Fruit fly (Drosophila melanogaster) whole organism, embryonic: ENCODE measurements around the gene SdhC.

Source experiments
- Atf-2 ChIP-seq: fragments of 200-800 bp; sonication (Bioruptor generic); optimal IDR thresholded peaks from 2 replicates; lab custom pipeline; 2016; ENCODE audit warnings: missing biosample characterization, missing genetic modification characterization
- Atf6 ChIP-seq: fragments of 200-800 bp; sonication (Bioruptor generic); IDR thresholded peaks from 2 replicates; pipeline ENCODE4 v1.3.6; 2022; ENCODE audit warnings: missing biosample characterization, missing genetic modification characterization
- BtbVII ChIP-seq: fragments of 200-800 bp; sonication (Bioruptor generic); optimal IDR thresholded peaks from 3 replicates; lab custom pipeline; 2017; ENCODE audit warnings: missing biosample characterization, mild to moderate bottlenecking, missing genetic modification characterization
- C15 ChIP-seq: fragments of 200-800 bp; sonication (Bioruptor generic); IDR thresholded peaks from 3 replicates; pipeline ENCODE4 v1.3.6; 2022; ENCODE audit warnings: missing biosample characterization, missing genetic modification characterization
- CG11695 ChIP-seq: fragments of 200-800 bp; sonication (Bioruptor generic); IDR thresholded peaks from 3 replicates; pipeline ENCODE4 v1.3.6; 2022; ENCODE audit warnings: missing biosample characterization, missing genetic modification characterization
- CG12071 ChIP-seq: fragments of 200-800 bp; sonication (Bioruptor generic); optimal IDR thresholded peaks from 3 replicates; lab custom pipeline; 2018; ENCODE audit warnings: missing biosample characterization, mild to moderate bottlenecking, missing genetic modification characterization
- CG13424 ChIP-seq: fragments of 200-800 bp; sonication (Bioruptor generic); optimal IDR thresholded peaks from 2 replicates; lab custom pipeline; 2019; ENCODE audit warnings: missing biosample characterization, mild to moderate bottlenecking, missing genetic modification characterization, moderate library complexity
- CG14014 ChIP-seq: fragments of 200-800 bp; sonication (Bioruptor generic); IDR thresholded peaks from 2 replicates; pipeline ENCODE4 v1.3.6; 2022; ENCODE audit warnings: missing biosample characterization, missing genetic modification characterization
- CG16813 ChIP-seq: fragments of 200-800 bp; sonication (Bioruptor generic); IDR thresholded peaks from 3 replicates; pipeline ENCODE4 v1.3.6; 2022; ENCODE audit warnings: missing biosample characterization, missing genetic modification characterization; ENCODE audit not compliant: partially characterized antibody
- CG18599 ChIP-seq: fragments of 200-800 bp; sonication (Bioruptor generic); optimal IDR thresholded peaks from 3 replicates; lab custom pipeline; 2017; ENCODE audit warnings: missing biosample characterization, missing genetic modification characterization, mild to moderate bottlenecking, moderate library complexity, missing genetic modification reagents
- CG3407 ChIP-seq: fragments of 200-800 bp; sonication (Bioruptor generic); optimal IDR thresholded peaks from 2 replicates; lab custom pipeline; 2018; ENCODE audit warnings: missing biosample characterization, mild to moderate bottlenecking, missing genetic modification characterization
- CG3726 ChIP-seq: fragments of 200-800 bp; sonication (Bioruptor generic); IDR thresholded peaks from 3 replicates; pipeline ENCODE4, ENCODE4 v1.3.6; 2022; ENCODE audit warnings: missing biosample characterization, missing genetic modification characterization
- CG3847 ChIP-seq: fragments of 200-800 bp; sonication (Bioruptor generic); IDR thresholded peaks from 2 replicates; pipeline ENCODE4 v1.3.6; 2022; ENCODE audit warnings: missing biosample characterization, missing genetic modification characterization
- CG8281 ChIP-seq: fragments of 200-800 bp; sonication (Bioruptor generic); optimal IDR thresholded peaks from 2 replicates; lab custom pipeline; 2018; ENCODE audit warnings: missing biosample characterization, mild to moderate bottlenecking, missing genetic modification characterization, moderate library complexity
- CG8388 ChIP-seq: fragments of 200-800 bp; sonication (Bioruptor generic); optimal IDR thresholded peaks from 2 replicates; lab custom pipeline; 2019; ENCODE audit warnings: missing biosample characterization, mild to moderate bottlenecking, missing genetic modification characterization, moderate library complexity
- CTCF ChIP-seq: fragments of 200-800 bp; sonication (Bioruptor generic); optimal IDR thresholded peaks from 2 replicates; lab custom pipeline; 2017; ENCODE audit warnings: missing biosample characterization, mild to moderate bottlenecking, missing genetic modification characterization, moderate library complexity
- Ets97D ChIP-seq: fragments of 200-800 bp; sonication (Bioruptor generic); optimal IDR thresholded peaks from 3 replicates; lab custom pipeline; 2016; ENCODE audit warnings: missing biosample characterization, missing genetic modification characterization
- Fer2 ChIP-seq: fragments of 200-800 bp; sonication (Bioruptor generic); optimal IDR thresholded peaks from 2 replicates; lab custom pipeline; 2018; ENCODE audit warnings: missing biosample characterization, mild to moderate bottlenecking, missing genetic modification characterization, moderate library complexity
- Hmr ChIP-seq: fragments of 200-800 bp; sonication (Bioruptor generic); optimal IDR thresholded peaks from 3 replicates; lab custom pipeline; 2017; ENCODE audit warnings: mild to moderate bottlenecking, missing biosample characterization, missing genetic modification reagents, missing genetic modification characterization
- Hmx ChIP-seq: fragments of 200-800 bp; sonication (Bioruptor generic); optimal IDR thresholded peaks from 2 replicates; lab custom pipeline; 2016; ENCODE audit warnings: missing biosample characterization, missing genetic modification characterization
- MBD-R2 ChIP-seq: fragments of 200-800 bp; sonication (Bioruptor generic); IDR thresholded peaks from 2 replicates; pipeline ENCODE4 v1.3.6; 2022; ENCODE audit warnings: missing biosample characterization, missing genetic modification characterization
- Max ChIP-seq: fragments of 200-800 bp; sonication (Bioruptor generic); optimal IDR thresholded peaks from 2 replicates; lab custom pipeline; 2016; ENCODE audit warnings: missing biosample characterization, mild to moderate bottlenecking, missing genetic modification characterization
- NC2β ChIP-seq: fragments of 200-800 bp; sonication (Bioruptor generic); optimal IDR thresholded peaks from 2 replicates; lab custom pipeline; 2016; ENCODE audit warnings: missing biosample characterization, missing genetic modification characterization
- NFAT ChIP-seq: fragments of 200-800 bp; sonication (Bioruptor generic); IDR thresholded peaks from 2 replicates; pipeline ENCODE4 v1.3.6; 2022; ENCODE audit warnings: missing biosample characterization, missing genetic modification characterization
- Rfx ChIP-seq: fragments of 200-800 bp; sonication (Bioruptor generic); IDR thresholded peaks from 2 replicates; pipeline ENCODE4 v1.3.6; 2022; ENCODE audit warnings: missing biosample characterization, missing genetic modification characterization
- Sry-δ ChIP-seq: fragments of 200-800 bp; sonication (Bioruptor generic); optimal IDR thresholded peaks from 2 replicates; lab custom pipeline; 2016; ENCODE audit warnings: missing biosample characterization, missing genetic modification characterization
- Ssrp ChIP-seq: fragments of 200-800 bp; sonication (Bioruptor generic); optimal IDR thresholded peaks from 2 replicates; lab custom pipeline; 2018; ENCODE audit warnings: missing biosample characterization, mild to moderate bottlenecking, missing genetic modification characterization, moderate library complexity
- amos ChIP-seq: fragments of 200-800 bp; sonication (Bioruptor generic); IDR thresholded peaks from 2 replicates; pipeline ENCODE4 v1.3.6; 2022; ENCODE audit warnings: missing biosample characterization, missing genetic modification characterization; ENCODE audit not compliant: partially characterized antibody
- br ChIP-seq: fragments of >200 bp; optimal IDR thresholded peaks from 2 replicates; lab custom pipeline; 2017
- chinmo ChIP-seq: fragments of 200-800 bp; sonication (Bioruptor generic); IDR thresholded peaks from 4 replicates; pipeline ENCODE4 v1.3.6; 2022; ENCODE audit warnings: missing biosample characterization, missing genetic modification characterization; ENCODE audit not compliant: partially characterized antibody
- ci ChIP-seq: fragments of 200-800 bp; sonication (Bioruptor generic); IDR thresholded peaks from 3 replicates; pipeline ENCODE4 v1.3.6; 2022; ENCODE audit warnings: missing biosample characterization, missing genetic modification characterization
- crol ChIP-seq: fragments of 200-800 bp; sonication (Bioruptor generic); IDR thresholded peaks from 2 replicates; pipeline ENCODE4 v1.3.6; 2022; ENCODE audit warnings: missing biosample characterization, missing genetic modification characterization
- danr ChIP-seq: fragments of 200-800 bp; sonication (Bioruptor generic); IDR thresholded peaks from 2 replicates; pipeline ENCODE4 v1.3.6; 2022; ENCODE audit warnings: missing biosample characterization, missing genetic modification characterization
- disco-r ChIP-seq: fragments of 200-800 bp; sonication (Bioruptor generic); optimal IDR thresholded peaks from 2 replicates; lab custom pipeline; 2016; ENCODE audit warnings: missing biosample characterization, missing genetic modification characterization
- en ChIP-seq: fragments of 200-800 bp; sonication (Bioruptor generic); optimal IDR thresholded peaks from 2 replicates; lab custom pipeline; 2016; ENCODE audit warnings: missing biosample characterization, missing genetic modification characterization
- fru ChIP-seq: fragments of >200 bp; optimal IDR thresholded peaks from 2 replicates; lab custom pipeline; 2017
- gcm ChIP-seq: fragments of 200-800 bp; sonication (Bioruptor generic); optimal IDR thresholded peaks from 2 replicates; lab custom pipeline; 2019; ENCODE audit warnings: missing biosample characterization, mild to moderate bottlenecking, missing genetic modification characterization, moderate library complexity
- gfzf ChIP-seq: fragments of 200-800 bp; sonication (Bioruptor generic); optimal IDR thresholded peaks from 2 replicates; lab custom pipeline; 2016; ENCODE audit warnings: missing biosample characterization, mild to moderate bottlenecking, missing genetic modification characterization, moderate library complexity
- hth ChIP-seq: fragments of >200 bp; optimal IDR thresholded peaks from 2 replicates; lab custom pipeline; 2017; ENCODE audit warnings: inconsistent platforms
- lbe ChIP-seq: fragments of 200-800 bp; sonication (Bioruptor generic); optimal IDR thresholded peaks from 2 replicates; lab custom pipeline; 2016; ENCODE audit warnings: missing biosample characterization, mild to moderate bottlenecking, missing genetic modification characterization
- nerfin-1 ChIP-seq: fragments of 200-800 bp; sonication (Bioruptor generic); optimal IDR thresholded peaks from 3 replicates; lab custom pipeline; 2019; ENCODE audit warnings: missing biosample characterization, mild to moderate bottlenecking, missing genetic modification characterization, moderate library complexity
- pnt ChIP-seq: fragments of 200-800 bp; sonication (Bioruptor generic); optimal IDR thresholded peaks from 3 replicates; lab custom pipeline; 2016; ENCODE audit warnings: missing biosample characterization, missing genetic modification characterization
- salm ChIP-seq: fragments of 200-800 bp; sonication (Bioruptor generic); optimal IDR thresholded peaks from 2 replicates; lab custom pipeline; 2018; ENCODE audit warnings: missing biosample characterization, mild to moderate bottlenecking, missing genetic modification characterization
- shn ChIP-seq: fragments of 200-800 bp; sonication (Bioruptor generic); optimal IDR thresholded peaks from 3 replicates; lab custom pipeline; 2016; ENCODE audit warnings: missing biosample characterization, missing genetic modification characterization
- so ChIP-seq: fragments of 200-800 bp; sonication (Bioruptor generic); IDR thresholded peaks from 3 replicates; pipeline ENCODE4 v1.3.6; 2022; ENCODE audit warnings: missing biosample characterization, missing genetic modification characterization
- tap ChIP-seq: fragments of 200-800 bp; optimal IDR thresholded peaks from 3 replicates; lab custom pipeline; 2019; ENCODE audit warnings: missing biosample characterization, mild to moderate bottlenecking, missing genetic modification characterization, moderate library complexity
- tio ChIP-seq: fragments of 200-800 bp; sonication (Bioruptor generic); optimal IDR thresholded peaks from 2 replicates; lab custom pipeline; 2017; ENCODE audit warnings: missing biosample characterization, missing genetic modification characterization, inconsistent platforms
- tna ChIP-seq: fragments of 200-800 bp; sonication (Bioruptor generic); IDR thresholded peaks from 2 replicates; pipeline ENCODE4 v1.3.6; 2022; ENCODE audit warnings: missing biosample characterization, missing genetic modification characterization; ENCODE audit not compliant: partially characterized antibody
- ttk ChIP-seq: fragments of 200-800 bp; sonication (Bioruptor generic); IDR thresholded peaks from 2 replicates; pipeline ENCODE4 v2.1.2; 2022; ENCODE audit warnings: missing biosample characterization, missing genetic modification characterization
- vfl ChIP-seq: fragments of 200-800 bp; sonication (Bioruptor generic); optimal IDR thresholded peaks from 2 replicates; lab custom pipeline; 2016; ENCODE audit warnings: missing biosample characterization, missing genetic modification characterization
- z ChIP-seq: fragments of 200-800 bp; sonication (Bioruptor generic); IDR thresholded peaks from 3 replicates; pipeline ENCODE4 v1.3.6; 2022; ENCODE audit warnings: missing biosample characterization, missing genetic modification characterization
- zf30C ChIP-seq: fragments of 200-800 bp; sonication (Bioruptor generic); optimal IDR thresholded peaks from 3 replicates; lab custom pipeline; 2018; ENCODE audit warnings: missing biosample characterization, mild to moderate bottlenecking, missing genetic modification characterization

Gene SdhC

dm6 chr3R:11216156-11216630 is 6.5 kb upstream of the SdhC start, which contains the start of the genes RpS25 and CG4820 (continued):
- TF ChIP-seq CG3407: peak; percentile 87
- no peak for TF ChIP-seq tio (GFP tag; lab: Kevin White, UChicago)
- TF ChIP-seq NC2β (GFP tag; lab: Kevin White, UChicago): peak; percentile 98
- peak; percentile 89 for TF ChIP-seq NFAT (GFP tag; lab: Robert Waterston, UW)
- peak; percentile 96 for TF ChIP-seq ci (GFP tag; lab: Robert Waterston, UW)
- TF ChIP-seq Rfx (GFP tag; lab: Robert Waterston, UW): peak; percentile 93
- TF ChIP-seq Atf6 (GFP tag; lab: Robert Waterston, UW): peak; percentile 89
- peak; percentile 81 for TF ChIP-seq Ssrp (tag; lab: Kevin White, UChicago)
- peak; percentile 85 for TF ChIP-seq ttk (GFP tag; lab: Robert Waterston, UW)
- TF ChIP-seq CG11695 (GFP tag; lab: Robert Waterston, UW): peak; percentile 81
- TF ChIP-seq fru (lab: Kevin White, UChicago): no peak
- peak; percentile 91 for TF ChIP-seq MBD-R2 (GFP tag; lab: Robert Waterston, UW)
- no peak for TF ChIP-seq br
- TF ChIP-seq tna (GFP tag; lab: Robert Waterston, UW): peak; percentile 62; the same call in 1 of the 2 replicates
- peak; percentile 89 for TF ChIP-seq amos (GFP tag; lab: Robert Waterston, UW)
- peak; percentile 25 for TF ChIP-seq Hmx (GFP tag; lab: Kevin White, UChicago)
- TF ChIP-seq CG12071 (GFP tag; lab: Kevin White, UChicago): peak; percentile 94
- TF ChIP-seq C15 (GFP tag; lab: Robert Waterston, UW): peak; percentile 57; the same call in 1 of the 3 replicates
- TF ChIP-seq crol (GFP tag; lab: Robert Waterston, UW): peak; percentile 49
- TF ChIP-seq CG8388 (GFP tag; lab: Kevin White, UChicago): peak; percentile 82
- peak; percentile 90 for TF ChIP-seq CG18599 (GFP tag; lab: Kevin White, UChicago)
- peak; percentile 58; the same call in 1 of the 2 replicates for TF ChIP-seq danr (GFP tag; lab: Robert Waterston, UW)
- TF ChIP-seq nerfin-1 (tag; lab: Kevin White, UChicago): peak; percentile 91
- TF ChIP-seq Fer2 (tag; lab: Kevin White, UChicago): peak; percentile 85
- peak; percentile 84 for TF ChIP-seq CG13424
- TF ChIP-seq Sry-δ: peak; percentile 92
- TF ChIP-seq CG14014 (GFP tag; lab: Robert Waterston, UW): peak; percentile 79
- no peak for TF ChIP-seq CG3726 (GFP tag; lab: Robert Waterston, UW)
- TF ChIP-seq en (GFP tag; lab: Kevin White, UChicago): peak; percentile 88
- TF ChIP-seq CG8281 (tag; lab: Kevin White, UChicago): peak; percentile 72
- peak; percentile 100 for TF ChIP-seq Ets97D (GFP tag; lab: Kevin White, UChicago)
- TF ChIP-seq tap (tag; lab: Kevin White, UChicago): peak; percentile 77
- peak; percentile 95 for TF ChIP-seq CG3847 (GFP tag; lab: Robert Waterston, UW)
- peak; percentile 92 for TF ChIP-seq disco-r (GFP tag; lab: Kevin White, UChicago)
- peak; percentile 80 for TF ChIP-seq vfl (GFP tag; lab: Kevin White, UChicago)
- TF ChIP-seq BtbVII (GFP tag; lab: Kevin White, UChicago): peak; percentile 92
- peak; percentile 97 for TF ChIP-seq gfzf (GFP tag; lab: Kevin White, UChicago)
- TF ChIP-seq chinmo (GFP tag; lab: Robert Waterston, UW): no peak
- peak; percentile 94 for TF ChIP-seq Max (GFP tag; lab: Kevin White, UChicago)
- peak; percentile 85 for TF ChIP-seq salm (tag; lab: Kevin White, UChicago)
- 0 out of 3 replicates have a peak, but pooled peaks have one; percentile 54 for TF ChIP-seq z
- peak; percentile 97 for TF ChIP-seq Hmr
- TF ChIP-seq CTCF: peak; percentile 69
- peak; percentile 89 for TF ChIP-seq Atf-2 (GFP tag; lab: Kevin White, UChicago)
- TF ChIP-seq zf30C (GFP tag; lab: Kevin White, UChicago): peak; percentile 61
- no peak for TF ChIP-seq hth (lab: Kevin White, UChicago)
- TF ChIP-seq lbe (GFP tag; lab: Kevin White, UChicago): peak; percentile 82
- peak; percentile 89 for TF ChIP-seq gcm
- TF ChIP-seq pnt (GFP tag; lab: Kevin White, UChicago): peak; percentile 28
- peak; percentile 87 for TF ChIP-seq CG16813
- peak; percentile 94 for TF ChIP-seq shn (GFP tag; lab: Kevin White, UChicago)
- TF ChIP-seq so: peak; percentile 85
